Worm (Caenorhabditis elegans) whole organism, mixed stage, embryonic: ENCODE data around the gene C16C10.13.

Experiments
- bed-3 ChIP-seq: fragments of 200-800 bp; sonication (Bioruptor generic); optimal IDR thresholded peaks from 3 replicates; lab custom pipeline; 2018; ENCODE audit warnings: mild to moderate bottlenecking, missing genetic modification characterization, moderate library complexity, missing compliant biosample characterization
- blmp-1 ChIP-seq: fragments of 150-350 bp; optimal IDR thresholded peaks from 2 replicates; lab custom pipeline; 2014; ENCODE audit warnings: missing biosample characterization, missing genetic modification characterization
- ceh-39 ChIP-seq: fragments of 150-350 bp; optimal IDR thresholded peaks from 2 replicates; lab custom pipeline; 2014; ENCODE audit warnings: missing biosample characterization, missing genetic modification characterization
- ceh-83 ChIP-seq: fragments of 200-800 bp; sonication (Bioruptor generic); optimal IDR thresholded peaks from 2 replicates; lab custom pipeline; 2018; ENCODE audit warnings: mild to moderate bottlenecking, missing genetic modification characterization, missing compliant biosample characterization
- ces-1 ChIP-seq: fragments of 150-350 bp; optimal IDR thresholded peaks from 2 replicates; lab custom pipeline; 2014; ENCODE audit warnings: missing biosample characterization, missing genetic modification reagents, missing genetic modification characterization
- cnd-1 ChIP-seq: fragments of 200-800 bp; sonication (Bioruptor generic); optimal IDR thresholded peaks from 2 replicates; lab custom pipeline; 2018; ENCODE audit warnings: mild to moderate bottlenecking, missing genetic modification characterization, missing compliant biosample characterization
- drap-1 ChIP-seq: fragments of 200-800 bp; sonication (Bioruptor generic); optimal IDR thresholded peaks from 3 replicates; lab custom pipeline; 2018; ENCODE audit warnings: mild to moderate bottlenecking, missing genetic modification characterization, missing compliant biosample characterization
- elt-1 ChIP-seq: sonication (generic microtip); optimal IDR thresholded peaks from 2 replicates; lab custom pipeline; 2017; ENCODE audit warnings: missing genetic modification characterization, mild to moderate bottlenecking, missing compliant biosample characterization, antibody characterized with exemption, moderate library complexity, borderline replicate concordance; ENCODE audit not compliant: insufficient read depth
- flh-1 ChIP-seq: fragments of 200-800 bp; sonication (Bioruptor generic); optimal IDR thresholded peaks from 2 replicates; lab custom pipeline; 2018; ENCODE audit warnings: mild to moderate bottlenecking, missing genetic modification characterization, moderate library complexity, missing compliant biosample characterization
- ham-2 ChIP-seq: fragments of 200-800 bp; sonication (Bioruptor generic); optimal IDR thresholded peaks from 2 replicates; lab custom pipeline; 2018; ENCODE audit warnings: mild to moderate bottlenecking, missing genetic modification characterization, missing compliant biosample characterization
- hlh-1 ChIP-seq: fragments of 150-350 bp; optimal IDR thresholded peaks from 2 replicates; lab custom pipeline; 2014; ENCODE audit warnings: missing biosample characterization, missing genetic modification reagents, missing genetic modification characterization
- lin-13 ChIP-seq: fragments of 150-350 bp; optimal IDR thresholded peaks from 2 replicates; lab custom pipeline; 2014; ENCODE audit warnings: missing biosample characterization, missing genetic modification characterization
- lin-32 ChIP-seq: fragments of 200-800 bp; sonication (Bioruptor generic); optimal IDR thresholded peaks from 2 replicates; lab custom pipeline; 2018; ENCODE audit warnings: mild to moderate bottlenecking, missing genetic modification characterization, missing compliant biosample characterization
- lsy-2 ChIP-seq: fragments of 150-350 bp; optimal IDR thresholded peaks from 2 replicates; lab custom pipeline; 2014; ENCODE audit warnings: missing biosample characterization, missing genetic modification characterization
- mab-5 ChIP-seq: fragments of 150-350 bp; optimal IDR thresholded peaks from 2 replicates; lab custom pipeline; 2014; ENCODE audit warnings: missing biosample characterization, missing genetic modification characterization
- mls-2 ChIP-seq: sonication (generic microtip); optimal IDR thresholded peaks from 2 replicates; lab custom pipeline; 2016; ENCODE audit warnings: mild to moderate bottlenecking, missing genetic modification characterization, moderate library complexity, missing compliant biosample characterization
- nhr-12 ChIP-seq: fragments of 150-350 bp; optimal IDR thresholded peaks from 2 replicates; lab custom pipeline; 2014; ENCODE audit warnings: missing biosample characterization, missing genetic modification characterization
- nhr-2 ChIP-seq: fragments of 150-350 bp; optimal IDR thresholded peaks from 2 replicates; lab custom pipeline; 2014; ENCODE audit warnings: missing biosample characterization, missing genetic modification characterization
- nhr-237 ChIP-seq: fragments of 150-350 bp; optimal IDR thresholded peaks from 2 replicates; lab custom pipeline; 2014; ENCODE audit warnings: missing biosample characterization, missing genetic modification characterization
- nhr-28 ChIP-seq: fragments of 150-350 bp; optimal IDR thresholded peaks from 2 replicates; lab custom pipeline; 2014; ENCODE audit warnings: missing biosample characterization, missing genetic modification characterization
- nhr-76 ChIP-seq: sonication (generic microtip); optimal IDR thresholded peaks from 2 replicates; lab custom pipeline; 2017; ENCODE audit warnings: missing biosample characterization, missing genetic modification characterization
- pha-4 ChIP-seq: fragments of 150-350 bp; optimal IDR thresholded peaks from 2 replicates; lab custom pipeline; 2018; ENCODE audit warnings: missing biosample characterization, missing genetic modification reagents, missing genetic modification characterization
- sem-2 ChIP-seq: fragments of 200-800 bp; sonication (Bioruptor generic); optimal IDR thresholded peaks from 2 replicates; lab custom pipeline; 2018; ENCODE audit warnings: mild to moderate bottlenecking, missing genetic modification characterization, missing compliant biosample characterization
- snpc-4 ChIP-seq: fragments of 150-350 bp; optimal IDR thresholded peaks from 2 replicates; lab custom pipeline; 2014; ENCODE audit warnings: missing biosample characterization, missing genetic modification characterization
- sptf-1 ChIP-seq: sonication (generic microtip); optimal IDR thresholded peaks from 2 replicates; lab custom pipeline; 2017; ENCODE audit warnings: mild to moderate bottlenecking, missing genetic modification characterization, moderate library complexity, missing compliant biosample characterization
- tbx-8 ChIP-seq: fragments of 200-800 bp; sonication (Bioruptor generic); optimal IDR thresholded peaks from 2 replicates; lab custom pipeline; 2018; ENCODE audit warnings: mild to moderate bottlenecking, missing genetic modification characterization, moderate library complexity, missing compliant biosample characterization
- unc-120 ChIP-seq: sonication (generic microtip); optimal IDR thresholded peaks from 2 replicates; lab custom pipeline; 2017; ENCODE audit warnings: missing genetic modification characterization, missing compliant biosample characterization; ENCODE audit not compliant: poor library complexity, severe bottlenecking
- unc-39 ChIP-seq: fragments of 150-350 bp; optimal IDR thresholded peaks from 2 replicates; lab custom pipeline; 2014; ENCODE audit warnings: missing biosample characterization, missing genetic modification characterization
- unc-62 ChIP-seq: fragments of 150-350 bp; optimal IDR thresholded peaks from 2 replicates; lab custom pipeline; 2014; ENCODE audit warnings: missing biosample characterization, missing genetic modification reagents, missing genetic modification characterization
- zip-8 ChIP-seq: fragments of 150-350 bp; optimal IDR thresholded peaks from 2 replicates; lab custom pipeline; 2014; ENCODE audit warnings: missing biosample characterization, missing genetic modification characterization

The C16C10.13 gene

ce11 chrIII:4151548-4152104 is 24.6 kb upstream of the C16C10.13 start, which contains the start of the genes wht-3 and har-1:
Gene wht-3 (minus strand): TSS chrIII:4151598.
Gene har-1 (plus strand): TSS chrIII:4152054.
- TF ChIP-seq nhr-2 (tag; lab: Kevin White, UChicago): no peak
- TF ChIP-seq lin-13 (tag; lab: Kevin White, UChicago): no peak
- no peak for TF ChIP-seq tbx-8 (GFP tag; lab: Kevin White, UChicago)
- TF ChIP-seq mls-2 (tag; lab: Kevin White, UChicago): no peak
- TF ChIP-seq lsy-2 (tag; lab: Kevin White, UChicago): no peak
- no peak for TF ChIP-seq snpc-4 (tag; lab: Kevin White, UChicago)
- TF ChIP-seq drap-1 (GFP tag; lab: Kevin White, UChicago): no peak
- no peak for TF ChIP-seq nhr-76 (tag; lab: Kevin White, UChicago)
- no peak for TF ChIP-seq nhr-28 (tag; lab: Kevin White, UChicago)
- TF ChIP-seq unc-39: no peak
- TF ChIP-seq ceh-39 (tag; lab: Kevin White, UChicago): no peak

ce11 chrIII:4152309-4152708 is 23.9 kb upstream of the C16C10.13 start:
- no peak for TF ChIP-seq unc-62
- no peak for TF ChIP-seq sem-2 (GFP tag; lab: Kevin White, UChicago)
- TF ChIP-seq nhr-237 (tag; lab: Kevin White, UChicago): no peak
- TF ChIP-seq pha-4 (tag; lab: Kevin White, UChicago): no peak
- TF ChIP-seq ceh-83 (GFP tag; lab: Kevin White, UChicago): no peak
- no peak for TF ChIP-seq mab-5 (tag; lab: Kevin White, UChicago)
- no peak for TF ChIP-seq sptf-1 (tag; lab: Kevin White, UChicago)
- no peak for TF ChIP-seq unc-39
- TF ChIP-seq lin-13 (tag; lab: Kevin White, UChicago): no peak
- TF ChIP-seq ceh-39 (tag; lab: Kevin White, UChicago): no peak
- TF ChIP-seq lsy-2 (tag; lab: Kevin White, UChicago): no peak
- no peak for TF ChIP-seq ham-2
- no peak for TF ChIP-seq ces-1 (GFP tag; lab: Kevin White, UChicago)
- TF ChIP-seq, all 35 proteins: peak for 0

- TF ChIP-seq unc-120 (tag; lab: Kevin White, UChicago): no peak
- TF ChIP-seq nhr-76 (tag; lab: Kevin White, UChicago): no peak
- TF ChIP-seq bed-3 (GFP tag; lab: Kevin White, UChicago): no peak
- TF ChIP-seq pha-4 (tag; lab: Kevin White, UChicago): no peak
- no peak for TF ChIP-seq unc-62
- TF ChIP-seq nhr-12 (tag; lab: Kevin White, UChicago): no peak
- TF ChIP-seq ceh-39 (tag; lab: Kevin White, UChicago): no peak
- no peak for TF ChIP-seq nhr-28 (tag; lab: Kevin White, UChicago)
- TF ChIP-seq cnd-1 (tag; lab: Kevin White, UChicago): no peak
- no peak for TF ChIP-seq lin-32 (GFP tag; lab: Kevin White, UChicago)
- no peak for TF ChIP-seq flh-1 (GFP tag; lab: Kevin White, UChicago)
- no peak for TF ChIP-seq drap-1 (GFP tag; lab: Kevin White, UChicago)
- TF ChIP-seq sem-2 (GFP tag; lab: Kevin White, UChicago): no peak
- no peak for TF ChIP-seq blmp-1
- TF ChIP-seq mls-2 (tag; lab: Kevin White, UChicago): no peak
- TF ChIP-seq hlh-1: no peak
- TF ChIP-seq ces-1 (GFP tag; lab: Kevin White, UChicago): no peak
- TF ChIP-seq ham-2: no peak
- TF ChIP-seq ceh-83 (GFP tag; lab: Kevin White, UChicago): no peak
- no peak for TF ChIP-seq nhr-237 (tag; lab: Kevin White, UChicago)
Measured at ce11 chrIII:4152828-4153227, 23.4 kb upstream of the C16C10.13 start.

- no peak for TF ChIP-seq unc-120 (tag; lab: Kevin White, UChicago)
- no peak for TF ChIP-seq zip-8 (tag; lab: Kevin White, UChicago)
- no peak for TF ChIP-seq sem-2 (GFP tag; lab: Kevin White, UChicago)
- no peak for TF ChIP-seq unc-62
- no peak for TF ChIP-seq nhr-28 (tag; lab: Kevin White, UChicago)
- no peak for TF ChIP-seq snpc-4 (tag; lab: Kevin White, UChicago)
- no peak for TF ChIP-seq ham-2
- TF ChIP-seq blmp-1: no peak
- TF ChIP-seq, all 35 proteins: peak for 0
Measured at ce11 chrIII:4153299-4153698, 22.9 kb upstream of the C16C10.13 start, which contains the start of gene glod-4. Gene glod-4 (plus strand): TSS chrIII:4153599.

ce11 chrIII:4157298-4157697 is 18.9 kb upstream of the C16C10.13 start, which contains the start of gene C16C10.9:
Gene C16C10.9 (minus strand): TSS chrIII:4157398.
- TF ChIP-seq flh-1 (GFP tag; lab: Kevin White, UChicago): no peak
- no peak for TF ChIP-seq unc-120 (tag; lab: Kevin White, UChicago)
- TF ChIP-seq unc-39: no peak
- TF ChIP-seq ceh-83 (GFP tag; lab: Kevin White, UChicago): no peak
- no peak for TF ChIP-seq nhr-28 (tag; lab: Kevin White, UChicago)
- TF ChIP-seq drap-1 (GFP tag; lab: Kevin White, UChicago): no peak
- no peak for TF ChIP-seq sem-2 (GFP tag; lab: Kevin White, UChicago)
- TF ChIP-seq elt-1 (tag; lab: Kevin White, UChicago): no peak
- no peak for TF ChIP-seq unc-62
